Fruit fly (Drosophila melanogaster) whole organism, embryonic: ENCODE results near the gene RpS28a.

ENCODE experiments used
- Aef1 ChIP-seq: fragments of 200-800 bp; sonication (Bioruptor generic); IDR thresholded peaks from 3 replicates; pipeline ENCODE4 v1.3.6; 2022; ENCODE audit warnings: missing biosample characterization, missing genetic modification characterization
- Bdp1 ChIP-seq: fragments of 200-800 bp; sonication (Bioruptor generic); optimal IDR thresholded peaks from 3 replicates; lab custom pipeline; 2016; ENCODE audit warnings: missing biosample characterization, missing genetic modification characterization
- Blimp-1 ChIP-seq: fragments of 200-800 bp; sonication (Bioruptor generic); optimal IDR thresholded peaks from 3 replicates; lab custom pipeline; 2018; ENCODE audit warnings: missing biosample characterization, missing genetic modification characterization, mild to moderate bottlenecking, moderate library complexity, missing genetic modification reagents
- CG10267 ChIP-seq: fragments of 200-800 bp; sonication (Bioruptor generic); optimal IDR thresholded peaks from 2 replicates; lab custom pipeline; 2018; ENCODE audit warnings: missing biosample characterization, mild to moderate bottlenecking, missing genetic modification characterization, moderate library complexity
- CG10543 ChIP-seq: fragments of 200-800 bp; sonication (Bioruptor generic); optimal IDR thresholded peaks from 3 replicates; lab custom pipeline; 2017; ENCODE audit warnings: missing biosample characterization, mild to moderate bottlenecking, missing genetic modification characterization, moderate library complexity
- CG11247 ChIP-seq: fragments of 200-800 bp; sonication (Bioruptor generic); IDR thresholded peaks from 2 replicates; pipeline ENCODE4 v1.3.6; 2022; ENCODE audit warnings: missing biosample characterization, missing genetic modification characterization
- CG11504 ChIP-seq: fragments of 200-800 bp; sonication (Bioruptor generic); optimal IDR thresholded peaks from 3 replicates; lab custom pipeline; 2019; ENCODE audit warnings: missing biosample characterization, mild to moderate bottlenecking, missing genetic modification characterization, moderate library complexity
- CG12104 ChIP-seq: fragments of 200-800 bp; sonication (Bioruptor generic); optimal IDR thresholded peaks from 3 replicates; lab custom pipeline; 2016; ENCODE audit warnings: missing biosample characterization, missing genetic modification characterization
- CG1233 ChIP-seq: fragments of 200-800 bp; sonication (Bioruptor generic); optimal IDR thresholded peaks from 4 replicates; lab custom pipeline; 2018; ENCODE audit warnings: missing biosample characterization, mild to moderate bottlenecking, missing genetic modification characterization
- CG12942 ChIP-seq: fragments of 200-800 bp; sonication (Bioruptor generic); optimal IDR thresholded peaks from 3 replicates; lab custom pipeline; 2016; ENCODE audit warnings: missing biosample characterization, missing genetic modification characterization
- CG15479 ChIP-seq: fragments of 200-800 bp; sonication (Bioruptor generic); optimal IDR thresholded peaks from 3 replicates; lab custom pipeline; 2019; ENCODE audit warnings: missing biosample characterization, mild to moderate bottlenecking, missing genetic modification characterization, moderate library complexity
- CG17361 ChIP-seq: fragments of 200-800 bp; sonication (Bioruptor generic); IDR thresholded peaks from 3 replicates; pipeline ENCODE4 v1.3.6; 2022; ENCODE audit warnings: missing biosample characterization, missing genetic modification characterization
- CG1792 ChIP-seq: fragments of 200-800 bp; sonication (Bioruptor generic); optimal IDR thresholded peaks from 2 replicates; lab custom pipeline; 2016; ENCODE audit warnings: missing biosample characterization, missing genetic modification characterization
- CG31441 ChIP-seq: fragments of 200-800 bp; sonication (Bioruptor generic); IDR thresholded peaks from 2 replicates; pipeline ENCODE4 v1.3.6; 2022; ENCODE audit warnings: missing biosample characterization, missing genetic modification characterization
- CG33557 ChIP-seq: fragments of 200-800 bp; sonication (Bioruptor generic); optimal IDR thresholded peaks from 2 replicates; lab custom pipeline; 2019; ENCODE audit warnings: missing biosample characterization, mild to moderate bottlenecking, missing genetic modification characterization, moderate library complexity
- CG4707 ChIP-seq: fragments of 200-800 bp; sonication (Bioruptor generic); optimal IDR thresholded peaks from 2 replicates; lab custom pipeline; 2018; ENCODE audit warnings: missing biosample characterization, mild to moderate bottlenecking, missing genetic modification characterization, moderate library complexity
- CG6272 ChIP-seq: fragments of 200-800 bp; sonication (Bioruptor generic); IDR thresholded peaks from 2 replicates; pipeline ENCODE4 v1.3.6; 2022; ENCODE audit warnings: missing biosample characterization, missing genetic modification characterization
- CG7786 ChIP-seq: fragments of 200-800 bp; sonication (Bioruptor generic); optimal IDR thresholded peaks from 2 replicates; lab custom pipeline; 2016; ENCODE audit warnings: missing biosample characterization, missing genetic modification characterization
- CG9727 ChIP-seq: fragments of 200-800 bp; sonication (Bioruptor generic); optimal IDR thresholded peaks from 3 replicates; lab custom pipeline; 2017; ENCODE audit warnings: missing biosample characterization, mild to moderate bottlenecking, missing genetic modification characterization
- CG9817 ChIP-seq: fragments of 200-800 bp; sonication (Bioruptor generic); optimal IDR thresholded peaks from 2 replicates; lab custom pipeline; 2018; ENCODE audit warnings: missing biosample characterization, mild to moderate bottlenecking, missing genetic modification characterization, moderate library complexity
- Dp ChIP-seq: fragments of 200-800 bp; sonication (Bioruptor generic); optimal IDR thresholded peaks from 2 replicates; lab custom pipeline; 2018; ENCODE audit warnings: missing biosample characterization, mild to moderate bottlenecking, missing genetic modification characterization, moderate library complexity
- H15 ChIP-seq: fragments of 200-800 bp; sonication (Bioruptor generic); IDR thresholded peaks from 3 replicates; pipeline ENCODE4 v1.3.6; 2022; ENCODE audit warnings: missing biosample characterization, missing genetic modification characterization
- MBD-R2 ChIP-seq: fragments of 200-800 bp; sonication (Bioruptor generic); IDR thresholded peaks from 2 replicates; pipeline ENCODE4 v1.3.6; 2022; ENCODE audit warnings: missing biosample characterization, missing genetic modification characterization
- NK7.1 ChIP-seq: fragments of 200-800 bp; sonication (Bioruptor generic); optimal IDR thresholded peaks from 3 replicates; lab custom pipeline; 2016; ENCODE audit warnings: missing biosample characterization, missing genetic modification characterization
- Nf-YB ChIP-seq: fragments of 200-800 bp; sonication (Bioruptor generic); optimal IDR thresholded peaks from 3 replicates; lab custom pipeline; 2019; ENCODE audit warnings: missing biosample characterization, mild to moderate bottlenecking, missing genetic modification characterization, moderate library complexity
- Taf1 ChIP-seq: fragments of 200-800 bp; sonication (Bioruptor generic); IDR thresholded peaks from 2 replicates; pipeline ENCODE4 v1.3.6; 2022; ENCODE audit warnings: missing biosample characterization, missing genetic modification characterization
- Xbp1 ChIP-seq: fragments of 200-800 bp; sonication (Bioruptor generic); optimal IDR thresholded peaks from 3 replicates; lab custom pipeline; 2016; ENCODE audit warnings: missing biosample characterization, mild to moderate bottlenecking, missing genetic modification characterization
- ab ChIP-seq: fragments of 200-800 bp; sonication (Bioruptor generic); optimal IDR thresholded peaks from 2 replicates; lab custom pipeline; 2016; ENCODE audit warnings: missing biosample characterization, missing genetic modification characterization
- al ChIP-seq: fragments of 200-800 bp; sonication (Bioruptor generic); IDR thresholded peaks from 2 replicates; pipeline ENCODE4 v1.3.6; 2022; ENCODE audit warnings: missing biosample characterization, missing genetic modification characterization
- chn ChIP-seq: fragments of 200-800 bp; sonication (Bioruptor generic); optimal IDR thresholded peaks from 2 replicates; lab custom pipeline; 2016; ENCODE audit warnings: missing biosample characterization, missing genetic modification characterization
- danr ChIP-seq: fragments of 200-800 bp; sonication (Bioruptor generic); IDR thresholded peaks from 2 replicates; pipeline ENCODE4 v1.3.6; 2022; ENCODE audit warnings: missing biosample characterization, missing genetic modification characterization
- ewg ChIP-seq: fragments of 200-800 bp; sonication (Bioruptor generic); optimal IDR thresholded peaks from 3 replicates; lab custom pipeline; 2017; ENCODE audit warnings: mild to moderate bottlenecking, missing biosample characterization, missing genetic modification reagents, missing genetic modification characterization
- exex ChIP-seq: fragments of 200-800 bp; sonication (Bioruptor generic); optimal IDR thresholded peaks from 4 replicates; lab custom pipeline; 2018; ENCODE audit warnings: missing biosample characterization, mild to moderate bottlenecking, missing genetic modification characterization, moderate library complexity
- fd96Cb ChIP-seq: fragments of 200-800 bp; sonication (Bioruptor generic); optimal IDR thresholded peaks from 2 replicates; lab custom pipeline; 2018; ENCODE audit warnings: missing biosample characterization, mild to moderate bottlenecking, missing genetic modification characterization, moderate library complexity
- gcm ChIP-seq: fragments of 200-800 bp; sonication (Bioruptor generic); optimal IDR thresholded peaks from 2 replicates; lab custom pipeline; 2019; ENCODE audit warnings: missing biosample characterization, mild to moderate bottlenecking, missing genetic modification characterization, moderate library complexity
- gro ChIP-seq: fragments of 200-800 bp; sonication (Bioruptor generic); optimal IDR thresholded peaks from 2 replicates; lab custom pipeline; 2016; ENCODE audit warnings: missing biosample characterization, missing genetic modification characterization
- gt ChIP-seq: fragments of 200-800 bp; sonication (Bioruptor generic); IDR thresholded peaks from 2 replicates; pipeline ENCODE4 v1.3.6; 2022; ENCODE audit warnings: missing biosample characterization, missing genetic modification characterization
- h ChIP-seq: fragments of >200 bp; optimal IDR thresholded peaks from 2 replicates; lab custom pipeline; 2017
- lab ChIP-seq: fragments of 200-800 bp; sonication (Bioruptor generic); optimal IDR thresholded peaks from 3 replicates; lab custom pipeline; 2017; ENCODE audit warnings: missing biosample characterization, missing genetic modification characterization, mild to moderate bottlenecking, moderate library complexity, missing genetic modification reagents
- mirr ChIP-seq: fragments of 200-800 bp; sonication (Bioruptor generic); optimal IDR thresholded peaks from 3 replicates; lab custom pipeline; 2018; ENCODE audit warnings: missing biosample characterization, mild to moderate bottlenecking, missing genetic modification characterization
- nerfin-1 ChIP-seq: fragments of 200-800 bp; sonication (Bioruptor generic); optimal IDR thresholded peaks from 3 replicates; lab custom pipeline; 2019; ENCODE audit warnings: missing biosample characterization, mild to moderate bottlenecking, missing genetic modification characterization, moderate library complexity
- org-1 ChIP-seq: fragments of 200-800 bp; sonication (Bioruptor generic); optimal IDR thresholded peaks from 2 replicates; lab custom pipeline; 2017; ENCODE audit warnings: missing biosample characterization, missing genetic modification characterization
- pan ChIP-seq, 4 experiments: fragments of >200 bp in 3 of 4; fragments of 200-800 bp in 1 of 4; sonication (Bioruptor generic) in 1 of 4; optimal IDR thresholded peaks in 3 of 4; IDR thresholded peaks in 1 of 4; 2 replicates each; pipeline versions ENCODE4 v1.3.6 to Lab custom; 2017 to 2022; ENCODE audit warnings: missing biosample characterization in 2 of 4, missing genetic modification characterization in 2 of 4, mixed read lengths in 1 of 4
- sim ChIP-seq: fragments of 200-800 bp; sonication (Bioruptor generic); IDR thresholded peaks from 2 replicates; pipeline ENCODE4 v1.3.6; 2022; ENCODE audit warnings: missing biosample characterization, missing genetic modification characterization
- slp2 ChIP-seq: fragments of 200-800 bp; sonication (Bioruptor generic); optimal IDR thresholded peaks from 2 replicates; lab custom pipeline; 2016; ENCODE audit warnings: missing biosample characterization, missing genetic modification characterization
- sna ChIP-seq: fragments of 200-800 bp; sonication (Bioruptor generic); IDR thresholded peaks from 2 replicates; pipeline ENCODE4 v1.3.6; 2022; ENCODE audit warnings: missing biosample characterization, missing genetic modification characterization; ENCODE audit not compliant: partially characterized antibody
- unc-4 ChIP-seq: fragments of 200-800 bp; sonication (Bioruptor generic); IDR thresholded peaks from 2 replicates; pipeline ENCODE4 v1.3.6; 2022; ENCODE audit warnings: missing biosample characterization, missing genetic modification characterization; ENCODE audit not compliant: partially characterized antibody
- vnd ChIP-seq: fragments of 200-800 bp; sonication (Bioruptor generic); IDR thresholded peaks from 3 replicates; pipeline ENCODE4 v1.3.6; 2022; ENCODE audit warnings: missing biosample characterization, missing genetic modification characterization; ENCODE audit not compliant: partially characterized antibody
- vvl ChIP-seq: fragments of 200-800 bp; sonication (Bioruptor generic); IDR thresholded peaks from 2 replicates; pipeline ENCODE4 v1.3.6; 2022; ENCODE audit warnings: missing biosample characterization, missing genetic modification characterization
- wdn ChIP-seq: fragments of 200-800 bp; sonication (Bioruptor generic); IDR thresholded peaks from 2 replicates; pipeline ENCODE4 v1.3.6; 2022; ENCODE audit warnings: missing biosample characterization, missing genetic modification characterization

RpS28a gene

dm6 chr3R:30022452-30023028, at the start of gene RpS28a, which contains the start of gene Axn (continued):
- TF ChIP-seq CG31441 (no peak), ab (GFP tag; lab: Kevin White, UChicago) (no peak), CG7786 (GFP tag; lab: Kevin White, UChicago) (no peak), Xbp1 (GFP tag; lab: Kevin White, UChicago) (peak; percentile 43), NK7.1 (GFP tag; lab: Kevin White, UChicago) (no peak), CG1233 (GFP tag; lab: Kevin White, UChicago) (no peak), wdn (GFP tag; lab: Robert Waterston, UW) (no peak), nerfin-1 (no peak), Blimp-1 (GFP tag; lab: Kevin White, UChicago) (no peak), chn (GFP tag; lab: Kevin White, UChicago) (no peak), gro (peak; percentile 1), CG11247 (GFP tag; lab: Robert Waterston, UW) (no peak), CG12104 (GFP tag; lab: Kevin White, UChicago) (no peak), CG6272 (GFP tag; lab: Robert Waterston, UW) (no peak), Taf1 (GFP tag; lab: Robert Waterston, UW) (no peak), org-1 (no peak), danr (GFP tag; lab: Robert Waterston, UW) (no peak), CG17361 (no peak; the same call in 2 of the 3 replicates), lab (GFP tag; lab: Kevin White, UChicago) (no peak), gt (GFP tag; lab: Robert Waterston, UW) (no peak), Dp (GFP tag; lab: Kevin White, UChicago) (peak; percentile 58), Bdp1 (GFP tag; lab: Kevin White, UChicago) (no peak), mirr (GFP tag; lab: Kevin White, UChicago) (no peak), CG9727 (GFP tag; lab: Kevin White, UChicago) (no peak), Nf-YB (GFP tag; lab: Kevin White, UChicago) (no peak), CG4707 (no peak), fd96Cb (tag; lab: Kevin White, UChicago) (no peak), CG15479 (GFP tag; lab: Kevin White, UChicago) (no peak), al (no peak), unc-4 (GFP tag; lab: Robert Waterston, UW) (peak; percentile 51; the same call in 1 of the 2 replicates), CG9817 (tag; lab: Kevin White, UChicago) (peak; percentile 31), CG1792 (GFP tag; lab: Kevin White, UChicago) (no peak), exex (tag; lab: Kevin White, UChicago) (no peak), sna (GFP tag; lab: Robert Waterston, UW) (no peak), CG33557 (GFP tag; lab: Kevin White, UChicago) (no peak), ewg (GFP tag; lab: Kevin White, UChicago) (no peak), vnd (GFP tag; lab: Robert Waterston, UW) (no peak; the same call in 2 of the 3 replicates), Aef1 (peak; percentile 16; the same call in 1 of the 3 replicates), h (lab: Kevin White, UChicago) (no peak), vvl (GFP tag; lab: Robert Waterston, UW) (no peak), pan (optimal IDR thresholded peaks at IDR 0.05; lab: Kevin White, UChicago) (no peak), pan (GFP tag; optimal IDR thresholded peaks at IDR 0.05 in 1 of 2, IDR thresholded peaks at IDR 0.05 in 1 of 2) (peak in 1 of 2 experiments; percentile 26), MBD-R2 (peak; percentile 85), gcm (no peak), H15 (GFP tag; lab: Robert Waterston, UW) (no peak), CG12942 (no peak), CG11504 (tag; lab: Kevin White, UChicago) (no peak), sim (no peak), slp2 (GFP tag; lab: Kevin White, UChicago) (no peak), CG10543 (GFP tag; lab: Kevin White, UChicago) (no peak), CG10267 (tag; lab: Kevin White, UChicago) (peak; percentile 7)
